Worm (Caenorhabditis elegans) whole organism, L4/young adult: ENCODE results near the gene sut-2.

Experiments
- dao-5 ChIP-seq: sonication (generic microtip); optimal IDR thresholded peaks from 2 replicates; lab custom pipeline; 2016; ENCODE audit warnings: missing genotype, missing genetic modification characterization, moderate library complexity, missing compliant biosample characterization
- him-1 ChIP-seq: sonication (generic microtip); optimal IDR thresholded peaks from 2 replicates; lab custom pipeline; 2016; ENCODE audit warnings: missing genotype, missing genetic modification reagents, missing genetic modification characterization, missing compliant biosample characterization

DNA sequence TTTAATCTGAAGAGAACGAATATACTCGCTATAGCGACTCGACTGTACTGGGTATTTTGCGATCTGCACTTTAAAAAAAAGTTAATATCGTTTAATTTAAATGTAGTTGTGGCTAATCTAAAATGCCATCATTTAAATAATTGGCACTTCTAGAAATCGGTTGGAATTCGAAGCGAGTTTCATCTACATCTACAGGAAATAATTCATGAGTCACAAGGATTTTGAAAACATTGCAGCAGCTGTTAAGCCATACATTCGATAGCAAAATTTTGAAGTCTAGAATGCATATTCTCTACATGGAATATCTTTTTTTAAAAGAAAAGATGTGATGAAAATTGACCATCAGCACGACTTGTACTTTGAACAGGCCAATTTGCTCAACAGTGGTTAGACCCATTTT is 10.7 kb upstream of the sut-2 start:
- TF ChIP-seq dao-5 (tag; lab: Kevin White, UChicago), result no peak
- TF ChIP-seq him-1, result no peak
